Fruit fly (Drosophila melanogaster) whole organism, embryonic: Measurements from ENCODE around the gene RanGAP.

ENCODE experiments used
- BEAF-32 ChIP-seq: fragments of 200-800 bp; sonication (Bioruptor generic); optimal IDR thresholded peaks from 3 replicates; lab custom pipeline; 2017; ENCODE audit warnings: missing biosample characterization, missing genetic modification characterization, mild to moderate bottlenecking, moderate library complexity, missing genetic modification reagents
- CG1024 ChIP-seq: fragments of 200-800 bp; sonication (Bioruptor generic); IDR thresholded peaks from 2 replicates; pipeline ENCODE4 v1.3.6; 2022; ENCODE audit warnings: missing biosample characterization, missing genetic modification characterization
- CG10267 ChIP-seq: fragments of 200-800 bp; sonication (Bioruptor generic); optimal IDR thresholded peaks from 2 replicates; lab custom pipeline; 2018; ENCODE audit warnings: missing biosample characterization, mild to moderate bottlenecking, missing genetic modification characterization, moderate library complexity
- CG15479 ChIP-seq: fragments of 200-800 bp; sonication (Bioruptor generic); optimal IDR thresholded peaks from 3 replicates; lab custom pipeline; 2019; ENCODE audit warnings: missing biosample characterization, mild to moderate bottlenecking, missing genetic modification characterization, moderate library complexity
- CG1602 ChIP-seq: fragments of 200-800 bp; sonication (Bioruptor generic); optimal IDR thresholded peaks from 3 replicates; lab custom pipeline; 2016; ENCODE audit warnings: missing biosample characterization, missing genetic modification characterization
- CG16779 ChIP-seq: fragments of 200-800 bp; sonication (Bioruptor generic); IDR thresholded peaks from 2 replicates; pipeline ENCODE4 v1.3.6; 2022; ENCODE audit warnings: missing biosample characterization, missing genetic modification characterization
- CG16815 ChIP-seq: fragments of 200-800 bp; sonication (Bioruptor generic); optimal IDR thresholded peaks from 3 replicates; lab custom pipeline; 2017; ENCODE audit warnings: missing biosample characterization, mild to moderate bottlenecking, missing genetic modification characterization
- CG17568 ChIP-seq: fragments of 200-800 bp; sonication (Bioruptor generic); optimal IDR thresholded peaks from 2 replicates; lab custom pipeline; 2018; ENCODE audit warnings: missing biosample characterization, mild to moderate bottlenecking, missing genetic modification characterization, moderate library complexity
- CG1792 ChIP-seq: fragments of 200-800 bp; sonication (Bioruptor generic); optimal IDR thresholded peaks from 2 replicates; lab custom pipeline; 2016; ENCODE audit warnings: missing biosample characterization, missing genetic modification characterization
- CG18764 ChIP-seq: fragments of 200-800 bp; sonication (Bioruptor generic); optimal IDR thresholded peaks from 3 replicates; lab custom pipeline; 2016; ENCODE audit warnings: missing biosample characterization, missing genetic modification characterization
- CG2875 ChIP-seq: fragments of 200-800 bp; sonication (Bioruptor generic); optimal IDR thresholded peaks from 2 replicates; lab custom pipeline; 2017; ENCODE audit warnings: missing biosample characterization, mild to moderate bottlenecking, missing genetic modification characterization, missing genetic modification reagents
- CG30020 ChIP-seq: fragments of 200-800 bp; optimal IDR thresholded peaks from 2 replicates; lab custom pipeline; 2019; ENCODE audit warnings: missing biosample characterization, mild to moderate bottlenecking, missing genetic modification characterization, moderate library complexity
- CG32532 ChIP-seq: fragments of 200-800 bp; sonication (Bioruptor generic); IDR thresholded peaks from 2 replicates; pipeline ENCODE4 v1.3.6; 2022; ENCODE audit warnings: missing biosample characterization, missing genetic modification characterization
- CG32767 ChIP-seq: fragments of 200-800 bp; sonication (Bioruptor generic); IDR thresholded peaks from 2 replicates; pipeline ENCODE4 v1.3.6; 2022; ENCODE audit warnings: missing biosample characterization, missing genetic modification characterization
- CG42726 ChIP-seq: fragments of 200-800 bp; sonication (Bioruptor generic); IDR thresholded peaks from 2 replicates; pipeline ENCODE4 v1.3.6; 2022; ENCODE audit warnings: missing biosample characterization, missing genetic modification characterization; ENCODE audit not compliant: partially characterized antibody
- CG4617 ChIP-seq: fragments of 200-800 bp; sonication (Bioruptor generic); optimal IDR thresholded peaks from 3 replicates; lab custom pipeline; 2016; ENCODE audit warnings: missing biosample characterization, missing genetic modification characterization, borderline replicate concordance
- CG5180 ChIP-seq: fragments of 200-800 bp; sonication (Bioruptor generic); optimal IDR thresholded peaks from 3 replicates; lab custom pipeline; 2017; ENCODE audit warnings: missing biosample characterization, missing genetic modification characterization, mild to moderate bottlenecking, moderate library complexity, missing genetic modification reagents
- CG6254 ChIP-seq: fragments of 200-800 bp; sonication (Bioruptor generic); optimal IDR thresholded peaks from 3 replicates; lab custom pipeline; 2017; ENCODE audit warnings: mild to moderate bottlenecking, missing biosample characterization, missing genetic modification reagents, missing genetic modification characterization
- CG6854 ChIP-seq: fragments of 200-800 bp; sonication (Bioruptor generic); optimal IDR thresholded peaks from 3 replicates; lab custom pipeline; 2017; ENCODE audit warnings: missing biosample characterization, mild to moderate bottlenecking, missing genetic modification characterization
- CG7357 ChIP-seq: fragments of 200-800 bp; sonication (Bioruptor generic); IDR thresholded peaks from 3 replicates; pipeline ENCODE4 v1.3.6; 2022; ENCODE audit warnings: missing biosample characterization, missing genetic modification characterization
- CG8089 ChIP-seq: fragments of 200-800 bp; sonication (Bioruptor generic); optimal IDR thresholded peaks from 3 replicates; lab custom pipeline; 2016; ENCODE audit warnings: missing biosample characterization, missing genetic modification characterization
- CG8281 ChIP-seq: fragments of 200-800 bp; sonication (Bioruptor generic); optimal IDR thresholded peaks from 2 replicates; lab custom pipeline; 2018; ENCODE audit warnings: missing biosample characterization, mild to moderate bottlenecking, missing genetic modification characterization, moderate library complexity
- Dbx ChIP-seq: fragments of 200-800 bp; sonication (Bioruptor generic); IDR thresholded peaks from 3 replicates; pipeline ENCODE4 v1.3.6; 2022; ENCODE audit warnings: missing biosample characterization, missing genetic modification characterization
- Elba2 ChIP-seq: fragments of 200-800 bp; sonication (Bioruptor generic); optimal IDR thresholded peaks from 3 replicates; lab custom pipeline; 2016; ENCODE audit warnings: missing biosample characterization, missing genetic modification characterization
- Ets97D ChIP-seq: fragments of 200-800 bp; sonication (Bioruptor generic); optimal IDR thresholded peaks from 3 replicates; lab custom pipeline; 2016; ENCODE audit warnings: missing biosample characterization, missing genetic modification characterization
- Hey ChIP-seq: fragments of 200-800 bp; sonication (Bioruptor generic); optimal IDR thresholded peaks from 3 replicates; lab custom pipeline; 2018; ENCODE audit warnings: missing biosample characterization, mild to moderate bottlenecking, missing genetic modification characterization
- Meics ChIP-seq: fragments of 200-800 bp; sonication (Bioruptor generic); optimal IDR thresholded peaks from 2 replicates; lab custom pipeline; 2017; ENCODE audit warnings: missing biosample characterization, mild to moderate bottlenecking, missing genetic modification characterization
- Optix ChIP-seq: fragments of 200-800 bp; sonication (Bioruptor generic); IDR thresholded peaks from 3 replicates; pipeline ENCODE4 v1.3.6; 2022; ENCODE audit warnings: missing biosample characterization, missing genetic modification characterization
- Side ChIP-seq: fragments of 200-800 bp; sonication (Bioruptor generic); optimal IDR thresholded peaks from 2 replicates; lab custom pipeline; 2016; ENCODE audit warnings: missing biosample characterization, missing genetic modification characterization
- Stat92E ChIP-seq, 3 experiments: fragments of >200 bp in 2 of 3; fragments of 200-800 bp in 1 of 3; sonication (Bioruptor generic) in 1 of 3; optimal IDR thresholded peaks; 2 replicates each; lab custom pipeline; 2017 to 2019; ENCODE audit warnings: missing biosample characterization in 3 of 3, missing genetic modification characterization in 3 of 3, mild to moderate bottlenecking in 1 of 3, moderate library complexity in 1 of 3
- bigmax ChIP-seq: fragments of 200-800 bp; sonication (Bioruptor generic); optimal IDR thresholded peaks from 2 replicates; lab custom pipeline; 2018; ENCODE audit warnings: missing biosample characterization, mild to moderate bottlenecking, missing genetic modification characterization
- chif ChIP-seq, 2 experiments: fragments of 200-800 bp; sonication (Bioruptor generic); optimal IDR thresholded peaks; 3 replicates each; lab custom pipeline; 2016; ENCODE audit warnings: missing biosample characterization in 2 of 2, missing genetic modification characterization in 2 of 2
- corto ChIP-seq: fragments of 200-800 bp; sonication (Bioruptor generic); optimal IDR thresholded peaks from 2 replicates; lab custom pipeline; 2016; ENCODE audit warnings: missing biosample characterization, mild to moderate bottlenecking, missing genetic modification characterization, moderate library complexity
- dan ChIP-seq: fragments of 200-800 bp; sonication (Bioruptor generic); IDR thresholded peaks from 2 replicates; pipeline ENCODE4 v1.3.6; 2022; ENCODE audit warnings: missing biosample characterization, missing genetic modification characterization
- dimm ChIP-seq: fragments of 200-800 bp; sonication (Bioruptor generic); IDR thresholded peaks from 2 replicates; pipeline ENCODE4 v1.3.6; 2022; ENCODE audit warnings: missing biosample characterization, missing genetic modification characterization
- dmrt11E ChIP-seq: fragments of 200-800 bp; sonication (Bioruptor generic); optimal IDR thresholded peaks from 3 replicates; lab custom pipeline; 2018; ENCODE audit warnings: missing biosample characterization, mild to moderate bottlenecking, missing genetic modification characterization, moderate library complexity
- grau ChIP-seq: fragments of 200-800 bp; optimal IDR thresholded peaks from 3 replicates; lab custom pipeline; 2019; ENCODE audit warnings: missing biosample characterization, mild to moderate bottlenecking, missing genetic modification characterization, moderate library complexity
- gsb ChIP-seq: fragments of 200-800 bp; sonication (Bioruptor generic); IDR thresholded peaks from 2 replicates; pipeline ENCODE4 v1.3.6; 2022; ENCODE audit warnings: missing biosample characterization, missing genetic modification characterization
- lmd ChIP-seq: fragments of 200-800 bp; sonication (Bioruptor generic); IDR thresholded peaks from 2 replicates; pipeline ENCODE4 v1.3.6; 2022; ENCODE audit warnings: missing biosample characterization, missing genetic modification characterization
- lola ChIP-seq, 3 experiments: fragments of >200 bp in 2 of 3; fragments of 200-800 bp in 1 of 3; sonication (Bioruptor generic) in 1 of 3; optimal IDR thresholded peaks; 2 replicates each; lab custom pipeline; 2017 to 2019; ENCODE audit warnings: missing biosample characterization in 3 of 3, missing genetic modification characterization in 3 of 3, mild to moderate bottlenecking in 1 of 3, moderate library complexity in 1 of 3
- mirr ChIP-seq: fragments of 200-800 bp; sonication (Bioruptor generic); optimal IDR thresholded peaks from 3 replicates; lab custom pipeline; 2018; ENCODE audit warnings: missing biosample characterization, mild to moderate bottlenecking, missing genetic modification characterization
- nau ChIP-seq: fragments of 200-800 bp; sonication (Bioruptor generic); optimal IDR thresholded peaks from 3 replicates; lab custom pipeline; 2017; ENCODE audit warnings: missing biosample characterization, mild to moderate bottlenecking, missing genetic modification characterization, missing genetic modification reagents
- onecut ChIP-seq: fragments of 200-800 bp; sonication (Bioruptor generic); IDR thresholded peaks from 2 replicates; pipeline ENCODE4 v1.3.6; 2022; ENCODE audit warnings: missing biosample characterization, missing genetic modification characterization
- pho ChIP-seq: fragments of 200-800 bp; sonication (Bioruptor generic); optimal IDR thresholded peaks from 2 replicates; lab custom pipeline; 2016; ENCODE audit warnings: missing biosample characterization, missing genetic modification characterization
- ranshi ChIP-seq: fragments of 200-800 bp; sonication (Bioruptor generic); IDR thresholded peaks from 2 replicates; pipeline ENCODE4 v1.3.6; 2022; ENCODE audit warnings: missing biosample characterization, missing genetic modification characterization
- sens ChIP-seq: fragments of 200-800 bp; sonication (Bioruptor generic); peaks from one replicate; lab custom pipeline; 2016; ENCODE audit warnings: missing biosample characterization, missing genetic modification characterization
- ssp ChIP-seq: fragments of 200-800 bp; sonication (Bioruptor generic); IDR thresholded peaks from 2 replicates; pipeline ENCODE4 v1.3.6; 2022; ENCODE audit warnings: missing biosample characterization, missing genetic modification characterization
- stwl ChIP-seq: fragments of 200-800 bp; sonication (Bioruptor generic); optimal IDR thresholded peaks from 3 replicates; lab custom pipeline; 2018; ENCODE audit warnings: missing biosample characterization, mild to moderate bottlenecking, missing genetic modification characterization, moderate library complexity
- tap ChIP-seq: fragments of 200-800 bp; optimal IDR thresholded peaks from 3 replicates; lab custom pipeline; 2019; ENCODE audit warnings: missing biosample characterization, mild to moderate bottlenecking, missing genetic modification characterization, moderate library complexity
- tx ChIP-seq: fragments of 200-800 bp; sonication (Bioruptor generic); optimal IDR thresholded peaks from 2 replicates; lab custom pipeline; 2016; ENCODE audit warnings: missing biosample characterization, missing genetic modification characterization
- zfh1 ChIP-seq: fragments of 200-800 bp; sonication (Bioruptor generic); IDR thresholded peaks from 3 replicates; pipeline ENCODE4 v1.3.6; 2022; ENCODE audit warnings: missing biosample characterization, missing genetic modification characterization

Gene RanGAP

DNA sequence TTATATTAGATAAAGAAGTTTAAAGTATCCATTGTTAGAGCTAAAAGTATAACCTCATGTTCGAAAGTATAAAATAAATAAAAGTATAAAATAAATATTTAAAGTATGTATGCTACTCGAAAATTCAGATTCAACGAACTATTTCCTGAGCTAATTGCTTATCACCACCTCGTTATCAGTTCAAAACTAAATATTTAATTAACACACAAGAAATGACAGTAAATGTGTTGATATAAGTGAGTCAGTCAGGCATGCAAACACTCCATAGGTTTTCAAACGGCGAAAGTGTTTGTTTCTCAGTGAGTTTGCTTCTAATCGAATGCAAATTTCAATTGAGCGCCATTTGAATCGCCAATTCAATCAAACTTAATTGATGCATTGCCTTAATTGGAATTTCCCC is 7.5 kb upstream of the RanGAP start (continued):
- TF ChIP-seq Hey (tag; lab: Kevin White, UChicago) (no peak), lola (GFP tag; optimal IDR thresholded peaks at IDR 0.05; lab: Kevin White, UChicago) (peak in 1 of 3 experiments; percentile 75), CG32532 (no peak), CG42726 (GFP tag; lab: Robert Waterston, UW) (no peak), CG10267 (tag; lab: Kevin White, UChicago) (peak; percentile 48), dimm (no peak), Stat92E (GFP tag; optimal IDR thresholded peaks at IDR 0.05; lab: Kevin White, UChicago) (no peak), CG16815 (GFP tag; lab: Kevin White, UChicago) (no peak), CG4617 (no peak), CG32767 (GFP tag; lab: Robert Waterston, UW) (no peak), CG8281 (tag; lab: Kevin White, UChicago) (peak; percentile 50), chif (GFP tag; optimal IDR thresholded peaks at IDR 0.05; lab: Kevin White, UChicago) (peak in 1 of 2 experiments; percentile 3), ssp (GFP tag; lab: Robert Waterston, UW) (no peak), zfh1 (GFP tag; lab: Robert Waterston, UW) (no peak), bigmax (GFP tag; lab: Kevin White, UChicago) (no peak), Ets97D (GFP tag; lab: Kevin White, UChicago) (no peak), tx (GFP tag; lab: Kevin White, UChicago) (no peak), grau (tag; lab: Kevin White, UChicago) (peak; percentile 21), sens (GFP tag; lab: Kevin White, UChicago) (peak; percentile 77), mirr (GFP tag; lab: Kevin White, UChicago) (peak; percentile 72), lmd (no peak), onecut (peak; percentile 51; the same call in 1 of the 2 replicates), Side (GFP tag; lab: Kevin White, UChicago) (no peak), stwl (peak; percentile 13), CG7357 (no peak), CG15479 (GFP tag; lab: Kevin White, UChicago) (peak; percentile 14), tap (tag; lab: Kevin White, UChicago) (peak; percentile 75), gsb (GFP tag; lab: Robert Waterston, UW) (no peak), CG30020 (no peak), CG6854 (GFP tag; lab: Kevin White, UChicago) (peak; percentile 55), CG16779 (no peak), nau (GFP tag; lab: Kevin White, UChicago) (no peak), Optix (GFP tag; lab: Robert Waterston, UW) (no peak), CG1792 (GFP tag; lab: Kevin White, UChicago) (peak; percentile 37), corto (GFP tag; lab: Kevin White, UChicago) (no peak), Elba2 (GFP tag; lab: Kevin White, UChicago) (no peak), Dbx (GFP tag; lab: Robert Waterston, UW) (no peak), CG1602 (no peak), BEAF-32 (GFP tag; lab: Kevin White, UChicago) (no peak), CG18764 (peak; percentile 12), dan (GFP tag; lab: Robert Waterston, UW) (no peak), pho (GFP tag; lab: Kevin White, UChicago) (no peak), CG2875 (GFP tag; lab: Kevin White, UChicago) (peak; percentile 65), CG6254 (GFP tag; lab: Kevin White, UChicago) (peak; percentile 59), ranshi (GFP tag; lab: Robert Waterston, UW) (no peak), CG1024 (GFP tag; lab: Robert Waterston, UW) (peak; percentile 30; the same call in 1 of the 2 replicates), CG17568 (no peak), Meics (peak; percentile 27), CG5180 (GFP tag; lab: Kevin White, UChicago) (peak; percentile 24), CG8089 (GFP tag; lab: Kevin White, UChicago) (no peak), dmrt11E (tag; lab: Kevin White, UChicago) (peak; percentile 81)
